Fruit fly (Drosophila melanogaster): Measurements from ENCODE around the gene CG31867.

DNA sequence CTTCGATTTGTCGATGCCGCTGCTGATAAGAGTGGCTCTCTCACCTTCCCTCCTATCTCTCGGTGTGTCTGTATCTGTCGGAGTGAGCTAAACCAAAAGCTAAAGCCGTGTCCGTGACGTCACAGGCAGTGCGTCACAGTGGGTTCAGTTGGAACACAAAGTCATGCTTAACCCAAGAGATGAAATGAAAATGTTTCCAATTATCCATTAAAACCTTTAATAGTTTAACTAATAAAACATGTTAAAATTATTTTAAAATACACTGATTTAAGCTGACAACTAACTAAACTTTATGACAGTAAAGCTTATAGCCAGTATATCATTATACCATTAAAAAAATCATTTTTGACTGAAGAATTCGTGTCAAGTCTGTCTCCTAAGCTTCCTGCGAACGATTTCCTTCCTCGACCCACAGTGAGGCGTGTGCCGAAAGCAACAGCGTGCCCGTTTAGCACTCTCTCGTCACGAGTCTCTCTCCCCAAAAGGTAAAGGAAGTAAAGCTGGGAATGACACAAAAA lies 32.1 kb downstream of the CG31867 start, which contains the start of gene Idua:
- TF ChIP-seq psq (optimal IDR thresholded peaks at IDR 0.05) (no peak), usp (GFP tag; optimal IDR thresholded peaks at IDR 0.05) (no peak), CG8478 (optimal IDR thresholded peaks at IDR 0.05) (no peak), pan (optimal IDR thresholded peaks at IDR 0.05) (no peak), EcR (GFP tag; optimal IDR thresholded peaks at IDR 0.05) (no peak), Dll (optimal IDR thresholded peaks at IDR 0.05) (no peak)
